Worm (Caenorhabditis elegans) whole organism, L3 larva: ENCODE measurements around the gene F53F1.2.

Experiments used
- R02D3.7 ChIP-seq: fragments of 150-350 bp; optimal IDR thresholded peaks from 2 replicates; lab custom pipeline; 2014; ENCODE audit warnings: missing biosample characterization, missing genetic modification characterization
- ZK546.5 ChIP-seq: sonication (generic microtip); optimal IDR thresholded peaks from 2 replicates; lab custom pipeline; 2017; ENCODE audit warnings: missing biosample characterization, missing genetic modification characterization
- ceh-16 ChIP-seq: sonication (generic microtip); optimal IDR thresholded peaks from 2 replicates; lab custom pipeline; 2017; ENCODE audit warnings: missing biosample characterization, missing genetic modification characterization
- ceh-28 ChIP-seq: fragments of 150-350 bp; optimal IDR thresholded peaks from 2 replicates; lab custom pipeline; 2014; ENCODE audit warnings: missing biosample characterization, missing genetic modification reagents, missing genetic modification characterization
- ceh-82 ChIP-seq: fragments of 150-350 bp; optimal IDR thresholded peaks from 2 replicates; lab custom pipeline; 2014; ENCODE audit warnings: missing biosample characterization, missing genetic modification characterization
- ceh-9 ChIP-seq: sonication (generic microtip); optimal IDR thresholded peaks from 2 replicates; lab custom pipeline; 2018; ENCODE audit warnings: missing biosample characterization, missing genetic modification characterization
- egl-27 ChIP-seq: sonication (generic microtip); optimal IDR thresholded peaks from 4 replicates; lab custom pipeline; 2017; ENCODE audit warnings: missing biosample characterization, missing genetic modification reagents, missing genetic modification characterization
- egl-5 ChIP-seq: fragments of 150-350 bp; optimal IDR thresholded peaks from 2 replicates; lab custom pipeline; 2017; ENCODE audit warnings: missing biosample characterization, missing genetic modification reagents, missing genetic modification characterization, inconsistent platforms
- eor-1 ChIP-seq, 2 experiments: fragments of 150-350 bp; optimal IDR thresholded peaks; 2 replicates each; lab custom pipeline; 2014 to 2018; ENCODE audit warnings: missing biosample characterization in 2 of 2, missing genetic modification characterization in 2 of 2
- fkh-10 ChIP-seq: sonication (generic microtip); optimal IDR thresholded peaks from 2 replicates; lab custom pipeline; 2017; ENCODE audit warnings: missing biosample characterization, missing genetic modification reagents, missing genetic modification characterization
- fkh-2 ChIP-seq: fragments of 150-350 bp; optimal IDR thresholded peaks from 2 replicates; lab custom pipeline; 2014; ENCODE audit warnings: missing biosample characterization, missing genetic modification reagents, missing genetic modification characterization
- fos-1 ChIP-seq: fragments of 150-350 bp; optimal IDR thresholded peaks from 2 replicates; lab custom pipeline; 2014; ENCODE audit warnings: missing biosample characterization, missing genetic modification characterization
- hmg-11 ChIP-seq: sonication (generic microtip); optimal IDR thresholded peaks from 2 replicates; lab custom pipeline; 2016; ENCODE audit warnings: missing genetic modification characterization, missing compliant biosample characterization
- lin-15B ChIP-seq: fragments of 150-350 bp; optimal IDR thresholded peaks from 2 replicates; lab custom pipeline; 2014; ENCODE audit warnings: missing biosample characterization, missing genetic modification characterization
- lin-39 ChIP-seq: fragments of 150-350 bp; optimal IDR thresholded peaks from 2 replicates; lab custom pipeline; 2018; ENCODE audit warnings: missing biosample characterization, missing genetic modification reagents, missing genetic modification characterization
- lsy-12 ChIP-seq: sonication (generic microtip); optimal IDR thresholded peaks from 2 replicates; lab custom pipeline; 2016; ENCODE audit warnings: mild to moderate bottlenecking, missing genetic modification characterization, missing compliant biosample characterization
- mdl-1 ChIP-seq: fragments of 150-350 bp; optimal IDR thresholded peaks from 2 replicates; lab custom pipeline; 2014; ENCODE audit warnings: missing biosample characterization, missing genetic modification characterization
- nfya-1 ChIP-seq: sonication (generic microtip); optimal IDR thresholded peaks from 2 replicates; lab custom pipeline; 2017; ENCODE audit warnings: missing genetic modification characterization, mild to moderate bottlenecking, missing compliant biosample characterization, antibody characterized with exemption, moderate library complexity; ENCODE audit not compliant: insufficient read depth
- nhr-11 ChIP-seq: fragments of 150-350 bp; optimal IDR thresholded peaks from 2 replicates; lab custom pipeline; 2014; ENCODE audit warnings: missing biosample characterization, missing genetic modification characterization
- nhr-23 ChIP-seq: fragments of 150-350 bp; optimal IDR thresholded peaks from 2 replicates; lab custom pipeline; 2014; ENCODE audit warnings: missing biosample characterization, missing genetic modification reagents, missing genetic modification characterization
- nhr-237 ChIP-seq: fragments of 150-350 bp; optimal IDR thresholded peaks from 2 replicates; lab custom pipeline; 2014; ENCODE audit warnings: missing biosample characterization, missing genetic modification characterization
- nhr-25 ChIP-seq: sonication (generic microtip); optimal IDR thresholded peaks from 2 replicates; lab custom pipeline; 2017; ENCODE audit warnings: missing biosample characterization, missing genetic modification characterization
- nhr-43 ChIP-seq: sonication (generic microtip); optimal IDR thresholded peaks from 2 replicates; lab custom pipeline; 2016; ENCODE audit warnings: mild to moderate bottlenecking, missing genetic modification characterization, missing compliant biosample characterization; ENCODE audit not compliant: poor library complexity, severe bottlenecking
- nhr-67 ChIP-seq: fragments of 150-350 bp; optimal IDR thresholded peaks from 2 replicates; lab custom pipeline; 2014; ENCODE audit warnings: missing biosample characterization, missing genetic modification characterization
- nhr-76 ChIP-seq: fragments of 150-350 bp; sonication (generic microtip); optimal IDR thresholded peaks from 5 replicates; lab custom pipeline; 2014; ENCODE audit warnings: missing biosample characterization, missing genetic modification characterization
- pha-4 ChIP-seq: fragments of 150-350 bp; optimal IDR thresholded peaks from 2 replicates; lab custom pipeline; 2014; ENCODE audit warnings: missing biosample characterization, missing genetic modification reagents, missing genetic modification characterization
- pqm-1 ChIP-seq: fragments of 150-350 bp; optimal IDR thresholded peaks from 2 replicates; lab custom pipeline; 2017; ENCODE audit warnings: missing biosample characterization, missing genetic modification characterization, inconsistent platforms
- sea-2 ChIP-seq: fragments of 150-350 bp; sonication (generic microtip); optimal IDR thresholded peaks from 4 replicates; lab custom pipeline; 2014; ENCODE audit warnings: missing biosample characterization, missing genetic modification reagents, missing genetic modification characterization
- skn-1 ChIP-seq: fragments of 150-350 bp; optimal IDR thresholded peaks from 2 replicates; lab custom pipeline; 2014; ENCODE audit warnings: missing biosample characterization, missing genetic modification characterization
- snpc-4 ChIP-seq: fragments of 150-350 bp; optimal IDR thresholded peaks from 2 replicates; lab custom pipeline; 2014; ENCODE audit warnings: missing biosample characterization, missing genetic modification characterization
- tbx-2 ChIP-seq: sonication (generic microtip); optimal IDR thresholded peaks from 2 replicates; lab custom pipeline; 2016; ENCODE audit warnings: mild to moderate bottlenecking, missing genetic modification characterization, missing compliant biosample characterization
- unc-39 ChIP-seq: sonication (generic microtip); optimal IDR thresholded peaks from 4 replicates; lab custom pipeline; 2017; ENCODE audit warnings: missing biosample characterization, missing genetic modification characterization
- unc-62 ChIP-seq: fragments of 150-350 bp; sonication (generic microtip); optimal IDR thresholded peaks from 4 replicates; lab custom pipeline; 2014; ENCODE audit warnings: missing biosample characterization, missing genetic modification reagents, missing genetic modification characterization
- zag-1 ChIP-seq: fragments of 150-350 bp; optimal IDR thresholded peaks from 2 replicates; lab custom pipeline; 2014; ENCODE audit warnings: missing biosample characterization, missing genetic modification characterization

Gene F53F1.2

DNA sequence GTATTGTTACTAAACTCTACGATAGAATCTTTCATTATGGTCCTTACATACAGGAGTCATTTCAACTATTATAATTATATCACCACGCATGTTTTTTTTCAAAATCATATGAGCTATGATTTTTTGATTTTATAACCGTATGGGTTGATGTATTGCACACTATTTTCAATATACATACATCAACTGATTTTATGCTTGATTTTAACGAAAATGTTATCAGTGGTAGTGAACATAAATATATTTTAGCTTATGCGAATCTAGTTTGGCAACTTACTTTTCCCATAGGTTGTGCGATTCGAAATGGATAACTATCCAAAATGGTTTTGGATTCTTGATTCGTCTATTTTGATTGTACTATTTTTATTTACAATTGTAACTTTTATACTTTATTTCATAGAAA lies 17.0 kb downstream of the F53F1.2 start, which contains the start of gene srv-10:
srv-10 (plus strand) TSS at position 301 of the 400 bp plus-strand sequence.
- no peak for TF ChIP-seq snpc-4 (tag; lab: Kevin White, UChicago)
- TF ChIP-seq nfya-1 (tag; lab: Kevin White, UChicago) = no peak
- no peak for TF ChIP-seq nhr-25 (tag; lab: Kevin White, UChicago)
- TF ChIP-seq fkh-10 = no peak
- no peak for TF ChIP-seq sea-2 (GFP tag; lab: Kevin White, UChicago)
- TF ChIP-seq nhr-43 (tag; lab: Kevin White, UChicago) = no peak
- TF ChIP-seq, all 47 proteins: peak for 0

DNA sequence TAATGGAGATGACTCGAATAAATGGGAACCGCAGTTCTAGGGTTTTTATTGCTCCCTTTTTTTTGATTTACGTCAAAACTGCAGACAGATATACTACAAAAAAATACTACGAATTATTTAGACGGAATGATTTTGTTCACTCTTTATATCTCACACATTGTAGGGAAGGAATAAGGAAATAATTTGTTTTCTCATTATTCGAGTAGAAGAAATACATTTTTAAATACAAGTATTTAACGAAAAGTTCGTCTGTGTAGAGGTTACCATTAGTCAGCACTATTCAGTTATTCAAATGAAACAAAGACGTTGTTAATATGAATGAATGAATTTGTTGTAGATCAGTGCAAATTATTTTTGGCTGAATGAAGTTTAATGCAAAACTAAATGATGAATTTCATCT lies 20.1 kb downstream of the F53F1.2 start, which contains the start of gene srd-18:
srd-18 (minus strand) TSS at position 101 of the 400 bp plus-strand sequence.
- no peak for TF ChIP-seq sea-2 (GFP tag; lab: Kevin White, UChicago)
- no peak for TF ChIP-seq ZK546.5
- TF ChIP-seq R02D3.7 (tag; lab: Kevin White, UChicago) = no peak
- TF ChIP-seq nhr-23 = no peak
- TF ChIP-seq unc-39 (tag; lab: Kevin White, UChicago) = no peak
- TF ChIP-seq mdl-1 (tag; lab: Kevin White, UChicago) = no peak
- no peak for TF ChIP-seq fos-1 (tag; lab: Kevin White, UChicago)
- no peak for TF ChIP-seq fkh-2 (tag; lab: Kevin White, UChicago)
- TF ChIP-seq egl-27 (tag; lab: Kevin White, UChicago) = no peak
- TF ChIP-seq unc-62 (GFP tag; lab: Kevin White, UChicago) = no peak
- no peak for TF ChIP-seq hmg-11 (tag; lab: Kevin White, UChicago)
- TF ChIP-seq ceh-9 (tag; lab: Kevin White, UChicago) = no peak
- TF ChIP-seq nhr-237 (tag; lab: Kevin White, UChicago) = no peak
- no peak for TF ChIP-seq tbx-2 (tag; lab: Kevin White, UChicago)
- TF ChIP-seq nhr-43 (tag; lab: Kevin White, UChicago) = no peak
- no peak for TF ChIP-seq nhr-11 (tag; lab: Kevin White, UChicago)

DNA sequence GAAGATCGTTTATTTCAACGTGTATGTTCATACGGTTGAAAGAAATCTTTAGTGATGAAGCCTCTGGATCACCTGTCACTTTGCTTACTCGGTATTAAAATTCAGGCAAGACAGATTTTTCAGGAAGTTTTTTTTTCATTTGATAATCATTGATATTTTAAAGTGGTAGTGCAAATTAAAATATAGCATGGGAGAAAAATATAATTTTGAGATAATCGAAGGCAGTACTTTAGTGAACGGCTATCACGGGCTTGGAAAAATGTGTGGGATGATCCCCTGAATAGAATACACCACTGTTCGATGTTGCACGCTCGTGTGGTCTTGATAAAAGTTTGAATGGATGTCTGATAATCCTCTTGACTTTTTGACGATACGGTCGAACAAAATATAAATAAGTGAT lies 20.8 kb downstream of the F53F1.2 start:
- no peak for TF ChIP-seq lsy-12 (tag; lab: Kevin White, UChicago)
- TF ChIP-seq egl-5 (tag; lab: Kevin White, UChicago) = no peak
- TF ChIP-seq nhr-76 = no peak
- TF ChIP-seq lin-39 (tag; lab: Kevin White, UChicago) = no peak
- no peak for TF ChIP-seq eor-1 (tag; optimal IDR thresholded peaks at IDR 0.05; lab: Kevin White, UChicago)
- TF ChIP-seq nhr-67 (tag; lab: Kevin White, UChicago) = no peak
- no peak for TF ChIP-seq pha-4 (tag; lab: Kevin White, UChicago)
- no peak for TF ChIP-seq nhr-237 (tag; lab: Kevin White, UChicago)
- TF ChIP-seq pqm-1 (tag; lab: Kevin White, UChicago) = no peak
- TF ChIP-seq ceh-16 (tag; lab: Kevin White, UChicago) = no peak
- TF ChIP-seq lin-15B (tag; lab: Kevin White, UChicago) = no peak
- no peak for TF ChIP-seq fos-1 (tag; lab: Kevin White, UChicago)
- no peak for TF ChIP-seq nhr-25 (tag; lab: Kevin White, UChicago)

DNA sequence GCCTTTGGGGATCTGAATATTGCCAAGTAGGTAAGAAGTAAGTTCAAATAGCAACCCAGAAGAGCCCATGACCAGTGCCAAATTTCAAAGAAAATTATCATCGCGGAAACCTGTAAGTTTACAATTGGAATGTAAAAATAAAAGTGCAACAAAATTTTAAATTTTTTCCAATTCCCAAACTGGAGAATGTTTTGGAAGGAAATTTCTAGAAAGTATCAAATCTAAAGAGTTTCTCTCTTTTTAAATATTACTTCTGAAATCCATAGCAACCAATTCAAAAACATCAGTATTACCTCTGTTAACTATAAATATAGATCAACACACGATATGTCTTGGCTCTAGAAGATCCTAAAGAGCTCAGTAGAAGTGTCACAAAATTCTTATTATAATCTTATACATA lies 22.0 kb downstream of the F53F1.2 start, which contains the start of gene srd-19:
srd-19 (minus strand) TSS at position 101 of the 400 bp plus-strand sequence.
- TF ChIP-seq fos-1 (tag; lab: Kevin White, UChicago) (no peak), lsy-12 (tag; lab: Kevin White, UChicago) (no peak), sea-2 (GFP tag; lab: Kevin White, UChicago) (no peak), egl-27 (tag; lab: Kevin White, UChicago) (no peak), pha-4 (tag; lab: Kevin White, UChicago) (no peak), egl-5 (tag; lab: Kevin White, UChicago) (no peak), ceh-28 (tag; lab: Kevin White, UChicago) (no peak), zag-1 (tag; lab: Kevin White, UChicago) (no peak), skn-1 (tag; lab: Kevin White, UChicago) (no peak), ceh-82 (tag; lab: Kevin White, UChicago) (no peak), hmg-11 (tag; lab: Kevin White, UChicago) (no peak)
